Fruit fly (Drosophila melanogaster) whole organism, embryonic: Measurements from ENCODE around the gene CG11723.

ENCODE experiments used
- ATbp ChIP-seq: fragments of 200-800 bp; sonication (Bioruptor generic); optimal IDR thresholded peaks from 2 replicates; lab custom pipeline; 2017; ENCODE audit warnings: missing biosample characterization, mild to moderate bottlenecking, missing genetic modification characterization, missing genetic modification reagents
- Adf1 ChIP-seq: fragments of 200-800 bp; sonication (Bioruptor generic); IDR thresholded peaks from 2 replicates; pipeline ENCODE4 v1.3.6; 2022; ENCODE audit warnings: missing biosample characterization, missing genetic modification characterization
- CG10267 ChIP-seq: fragments of 200-800 bp; sonication (Bioruptor generic); optimal IDR thresholded peaks from 2 replicates; lab custom pipeline; 2018; ENCODE audit warnings: missing biosample characterization, mild to moderate bottlenecking, missing genetic modification characterization, moderate library complexity
- CG11085 ChIP-seq: fragments of 200-800 bp; sonication (Bioruptor generic); IDR thresholded peaks from 2 replicates; pipeline ENCODE4 v1.3.6; 2022; ENCODE audit warnings: missing biosample characterization, missing genetic modification characterization
- CG11093 ChIP-seq: fragments of 200-800 bp; sonication (Bioruptor generic); IDR thresholded peaks from 3 replicates; pipeline ENCODE4 v1.3.6; 2022; ENCODE audit warnings: missing biosample characterization, missing genetic modification characterization
- CG12942 ChIP-seq: fragments of 200-800 bp; sonication (Bioruptor generic); optimal IDR thresholded peaks from 3 replicates; lab custom pipeline; 2016; ENCODE audit warnings: missing biosample characterization, missing genetic modification characterization
- CG13424 ChIP-seq: fragments of 200-800 bp; sonication (Bioruptor generic); optimal IDR thresholded peaks from 2 replicates; lab custom pipeline; 2019; ENCODE audit warnings: missing biosample characterization, mild to moderate bottlenecking, missing genetic modification characterization, moderate library complexity
- CG14710 ChIP-seq: fragments of 200-800 bp; sonication (Bioruptor generic); optimal IDR thresholded peaks from 3 replicates; lab custom pipeline; 2019; ENCODE audit warnings: missing biosample characterization, mild to moderate bottlenecking, missing genetic modification characterization, moderate library complexity
- CG1647 ChIP-seq: fragments of 200-800 bp; sonication (Bioruptor generic); optimal IDR thresholded peaks from 3 replicates; lab custom pipeline; 2016; ENCODE audit warnings: missing biosample characterization, missing genetic modification characterization
- CG17361 ChIP-seq: fragments of 200-800 bp; sonication (Bioruptor generic); IDR thresholded peaks from 3 replicates; pipeline ENCODE4 v1.3.6; 2022; ENCODE audit warnings: missing biosample characterization, missing genetic modification characterization
- CG2202 ChIP-seq: fragments of 200-800 bp; sonication (Bioruptor generic); optimal IDR thresholded peaks from 2 replicates; lab custom pipeline; 2018; ENCODE audit warnings: missing biosample characterization, mild to moderate bottlenecking, missing genetic modification characterization
- CG30020 ChIP-seq: fragments of 200-800 bp; optimal IDR thresholded peaks from 2 replicates; lab custom pipeline; 2019; ENCODE audit warnings: missing biosample characterization, mild to moderate bottlenecking, missing genetic modification characterization, moderate library complexity
- CG32772 ChIP-seq: fragments of 200-800 bp; sonication (Bioruptor generic); IDR thresholded peaks from 2 replicates; pipeline ENCODE4 v1.3.6; 2022; ENCODE audit warnings: missing biosample characterization, missing genetic modification characterization
- CG4404 ChIP-seq: fragments of 200-800 bp; sonication (Bioruptor generic); IDR thresholded peaks from 2 replicates; pipeline ENCODE4 v1.3.6; 2022; ENCODE audit warnings: missing biosample characterization, missing genetic modification characterization
- CG6654 ChIP-seq: fragments of 200-800 bp; sonication (Bioruptor generic); optimal IDR thresholded peaks from 2 replicates; lab custom pipeline; 2017; ENCODE audit warnings: missing biosample characterization, mild to moderate bottlenecking, missing genetic modification characterization
- CG7786 ChIP-seq: fragments of 200-800 bp; sonication (Bioruptor generic); optimal IDR thresholded peaks from 2 replicates; lab custom pipeline; 2016; ENCODE audit warnings: missing biosample characterization, missing genetic modification characterization
- CG8359 ChIP-seq: fragments of 200-800 bp; sonication (Bioruptor generic); optimal IDR thresholded peaks from 2 replicates; lab custom pipeline; 2017; ENCODE audit warnings: missing biosample characterization, mild to moderate bottlenecking, missing genetic modification characterization, borderline replicate concordance
- CG9215 ChIP-seq: fragments of 200-800 bp; sonication (Bioruptor generic); IDR thresholded peaks from 2 replicates; pipeline ENCODE4 v1.3.6; 2022; ENCODE audit warnings: missing biosample characterization, missing genetic modification characterization
- CG9437 ChIP-seq: fragments of 200-800 bp; sonication (Bioruptor generic); optimal IDR thresholded peaks from 2 replicates; lab custom pipeline; 2018; ENCODE audit warnings: missing biosample characterization, mild to moderate bottlenecking, missing genetic modification characterization
- CkIIα-i1 ChIP-seq: fragments of 200-800 bp; sonication (Bioruptor generic); IDR thresholded peaks from 2 replicates; pipeline ENCODE4 v1.3.6; 2022; ENCODE audit warnings: missing biosample characterization, missing genetic modification characterization
- CoRest ChIP-seq: fragments of 200-800 bp; sonication (Bioruptor generic); optimal IDR thresholded peaks from 3 replicates; lab custom pipeline; 2018; ENCODE audit warnings: missing biosample characterization, mild to moderate bottlenecking, missing genetic modification characterization, moderate library complexity
- Elba2 ChIP-seq: fragments of 200-800 bp; sonication (Bioruptor generic); optimal IDR thresholded peaks from 3 replicates; lab custom pipeline; 2016; ENCODE audit warnings: missing biosample characterization, missing genetic modification characterization
- H15 ChIP-seq: fragments of 200-800 bp; sonication (Bioruptor generic); IDR thresholded peaks from 3 replicates; pipeline ENCODE4 v1.3.6; 2022; ENCODE audit warnings: missing biosample characterization, missing genetic modification characterization
- HHEX ChIP-seq: fragments of 200-800 bp; sonication (Bioruptor generic); optimal IDR thresholded peaks from 3 replicates; lab custom pipeline; 2017; ENCODE audit warnings: missing biosample characterization, mild to moderate bottlenecking, missing genetic modification characterization, missing genetic modification reagents
- HLH54F ChIP-seq: fragments of 200-800 bp; sonication (Bioruptor generic); optimal IDR thresholded peaks from 3 replicates; lab custom pipeline; 2016; ENCODE audit warnings: missing biosample characterization, missing genetic modification characterization
- Hmx ChIP-seq: fragments of 200-800 bp; sonication (Bioruptor generic); optimal IDR thresholded peaks from 2 replicates; lab custom pipeline; 2016; ENCODE audit warnings: missing biosample characterization, missing genetic modification characterization
- Meics ChIP-seq: fragments of 200-800 bp; sonication (Bioruptor generic); optimal IDR thresholded peaks from 2 replicates; lab custom pipeline; 2017; ENCODE audit warnings: missing biosample characterization, mild to moderate bottlenecking, missing genetic modification characterization
- Opbp ChIP-seq: fragments of 200-800 bp; sonication (Bioruptor generic); IDR thresholded peaks from 3 replicates; pipeline ENCODE4 v1.3.6; 2022; ENCODE audit warnings: missing biosample characterization, missing genetic modification characterization; ENCODE audit not compliant: partially characterized antibody
- Ravus ChIP-seq: fragments of 200-800 bp; sonication (Bioruptor generic); IDR thresholded peaks from 2 replicates; pipeline ENCODE4 v1.3.6; 2022; ENCODE audit warnings: missing biosample characterization, missing genetic modification characterization
- Rx ChIP-seq: fragments of 200-800 bp; sonication (Bioruptor generic); IDR thresholded peaks from 2 replicates; pipeline ENCODE4 v1.3.6; 2022; ENCODE audit warnings: missing biosample characterization, missing genetic modification characterization
- Trl ChIP-seq, 3 experiments: fragments of >200 bp in 2 of 3; fragments of 200-800 bp in 1 of 3; sonication (Bioruptor generic) in 1 of 3; optimal IDR thresholded peaks; 2 replicates in 1 of 3; 3 replicates in 2 of 3; lab custom pipeline; 2016 to 2017; ENCODE audit warnings: missing biosample characterization in 1 of 3, missing genetic modification characterization in 1 of 3
- Vsx1 ChIP-seq: fragments of 200-800 bp; sonication (Bioruptor generic); optimal IDR thresholded peaks from 2 replicates; lab custom pipeline; 2017; ENCODE audit warnings: missing biosample characterization, mild to moderate bottlenecking, missing genetic modification characterization, missing genetic modification reagents
- Xrp1 ChIP-seq: fragments of 200-800 bp; sonication (Bioruptor generic); IDR thresholded peaks from 2 replicates; pipeline ENCODE4 v1.3.6; 2022; ENCODE audit warnings: missing biosample characterization, missing genetic modification characterization
- aop ChIP-seq: fragments of 200-800 bp; sonication (Bioruptor generic); IDR thresholded peaks from 2 replicates; pipeline ENCODE4 v1.3.6; 2022; ENCODE audit warnings: missing biosample characterization, missing genetic modification characterization
- da ChIP-seq: fragments of 200-800 bp; sonication (Bioruptor generic); optimal IDR thresholded peaks from 2 replicates; lab custom pipeline; 2016; ENCODE audit warnings: missing biosample characterization, missing genetic modification characterization
- ems ChIP-seq: fragments of 200-800 bp; sonication (Bioruptor generic); optimal IDR thresholded peaks from 3 replicates; lab custom pipeline; 2016; ENCODE audit warnings: missing biosample characterization, missing genetic modification characterization
- gcm2 ChIP-seq: fragments of 200-800 bp; sonication (Bioruptor generic); optimal IDR thresholded peaks from 2 replicates; lab custom pipeline; 2016; ENCODE audit warnings: missing biosample characterization, missing genetic modification characterization
- inv ChIP-seq: fragments of 200-800 bp; sonication (Bioruptor generic); IDR thresholded peaks from 2 replicates; pipeline ENCODE4 v1.3.6; 2022; ENCODE audit warnings: missing biosample characterization, missing genetic modification characterization; ENCODE audit not compliant: partially characterized antibody
- lmd ChIP-seq: fragments of 200-800 bp; sonication (Bioruptor generic); IDR thresholded peaks from 2 replicates; pipeline ENCODE4 v1.3.6; 2022; ENCODE audit warnings: missing biosample characterization, missing genetic modification characterization
- luna ChIP-seq: fragments of 200-800 bp; sonication (Bioruptor generic); optimal IDR thresholded peaks from 2 replicates; lab custom pipeline; 2016; ENCODE audit warnings: missing biosample characterization, missing genetic modification characterization
- pho ChIP-seq: fragments of 200-800 bp; sonication (Bioruptor generic); optimal IDR thresholded peaks from 2 replicates; lab custom pipeline; 2016; ENCODE audit warnings: missing biosample characterization, missing genetic modification characterization
- psq ChIP-seq: fragments of 200-800 bp; sonication (Bioruptor generic); optimal IDR thresholded peaks from 2 replicates; lab custom pipeline; 2017; ENCODE audit warnings: missing biosample characterization, missing genetic modification characterization
- sc ChIP-seq, 3 experiments: fragments of >200 bp in 2 of 3; fragments of 200-800 bp in 1 of 3; sonication (Bioruptor generic) in 1 of 3; optimal IDR thresholded peaks; 2 replicates in 2 of 3; 3 replicates in 1 of 3; lab custom pipeline; 2017; ENCODE audit warnings: mild to moderate bottlenecking in 1 of 3, missing biosample characterization in 1 of 3, missing genetic modification characterization in 1 of 3, missing genetic modification reagents in 1 of 3
- scrt ChIP-seq: fragments of 200-800 bp; sonication (Bioruptor generic); optimal IDR thresholded peaks from 2 replicates; lab custom pipeline; 2018; ENCODE audit warnings: missing biosample characterization, mild to moderate bottlenecking, missing genetic modification characterization, moderate library complexity
- sens-2 ChIP-seq: fragments of 200-800 bp; sonication (Bioruptor generic); IDR thresholded peaks from 2 replicates; pipeline ENCODE4 v1.3.6; 2022; ENCODE audit warnings: missing biosample characterization, missing genetic modification characterization
- trh ChIP-seq: fragments of 200-800 bp; sonication (Bioruptor generic); optimal IDR thresholded peaks from 2 replicates; lab custom pipeline; 2016; ENCODE audit warnings: missing biosample characterization, missing genetic modification characterization
- vvl ChIP-seq: fragments of 200-800 bp; sonication (Bioruptor generic); IDR thresholded peaks from 2 replicates; pipeline ENCODE4 v1.3.6; 2022; ENCODE audit warnings: missing biosample characterization, missing genetic modification characterization

Gene CG11723

dm6 chr2L:2161244-2162243 lies 14.5 kb upstream of the CG11723 start (continued):
- TF ChIP-seq CG11093 (0 out of 3 replicates have a peak, but pooled peaks have one; percentile 27), CG30020 (tag; lab: Kevin White, UChicago) (no peak), ATbp (GFP tag; lab: Kevin White, UChicago) (peak; percentile 40), luna (GFP tag; lab: Kevin White, UChicago) (peak; percentile 7), CkIIα-i1 (GFP tag; lab: Robert Waterston, UW) (no peak), pho (GFP tag; lab: Kevin White, UChicago) (no peak), Adf1 (GFP tag; lab: Robert Waterston, UW) (peak; percentile 99), psq (GFP tag; lab: Kevin White, UChicago) (peak; percentile 47), HHEX (GFP tag; lab: Kevin White, UChicago) (peak; percentile 29), Meics (GFP tag; lab: Kevin White, UChicago) (peak; percentile 44), ems (GFP tag; lab: Kevin White, UChicago) (peak; percentile 21), H15 (GFP tag; lab: Robert Waterston, UW) (no peak), sc (optimal IDR thresholded peaks at IDR 0.05; lab: Kevin White, UChicago) (no peak), sc (GFP tag; optimal IDR thresholded peaks at IDR 0.05; lab: Kevin White, UChicago) (peak; percentile 64), CG8359 (no peak), aop (GFP tag; lab: Robert Waterston, UW) (peak; percentile 100), trh (GFP tag; lab: Kevin White, UChicago) (no peak), CG11085 (GFP tag; lab: Robert Waterston, UW) (no peak), Ravus (GFP tag; lab: Robert Waterston, UW) (no peak), Opbp (GFP tag; lab: Robert Waterston, UW) (0 out of 3 replicates have a peak, but pooled peaks have one; percentile 35), vvl (GFP tag; lab: Robert Waterston, UW) (peak; percentile 67), Hmx (GFP tag; lab: Kevin White, UChicago) (peak; percentile 37), CG17361 (GFP tag; lab: Robert Waterston, UW) (peak; percentile 86), Rx (GFP tag; lab: Robert Waterston, UW) (peak; percentile 58), CG14710 (tag; lab: Kevin White, UChicago) (peak; percentile 34), sens-2 (GFP tag; lab: Robert Waterston, UW) (no peak), CG6654 (GFP tag; lab: Kevin White, UChicago) (peak; percentile 35), Xrp1 (peak; percentile 47), CG13424 (tag; lab: Kevin White, UChicago) (peak; percentile 47), inv (GFP tag; lab: Robert Waterston, UW) (no peak), da (GFP tag; lab: Kevin White, UChicago) (no peak), lmd (GFP tag; lab: Robert Waterston, UW) (peak; percentile 36; the same call in 1 of the 2 replicates), CG32772 (peak; percentile 43), CG2202 (tag; lab: Kevin White, UChicago) (peak; percentile 8), CoRest (tag; lab: Kevin White, UChicago) (peak; percentile 70), CG9215 (GFP tag; lab: Robert Waterston, UW) (0 out of 2 replicates have a peak, but pooled peaks have one; percentile 9), CG7786 (GFP tag; lab: Kevin White, UChicago) (no peak), CG4404 (GFP tag; lab: Robert Waterston, UW) (peak; percentile 36; the same call in 1 of the 2 replicates), CG9437 (GFP tag; lab: Kevin White, UChicago) (peak; percentile 80), Vsx1 (GFP tag; lab: Kevin White, UChicago) (no peak), Elba2 (GFP tag; lab: Kevin White, UChicago) (no peak), HLH54F (GFP tag; lab: Kevin White, UChicago) (peak; percentile 34), scrt (GFP tag; lab: Kevin White, UChicago) (no peak), CG12942 (no peak), Trl (optimal IDR thresholded peaks at IDR 0.05; lab: Kevin White, UChicago) (peak; percentile 63 to 72), Trl (GFP tag; optimal IDR thresholded peaks at IDR 0.05; lab: Kevin White, UChicago) (no peak), CG10267 (tag; lab: Kevin White, UChicago) (peak; percentile 44), gcm2 (GFP tag; lab: Kevin White, UChicago) (peak; percentile 30), CG1647 (GFP tag; lab: Kevin White, UChicago) (no peak)
